Fruit fly (Drosophila melanogaster) whole organism: ENCODE results near the gene Actbeta.

ENCODE experiments used
- CG8478 ChIP-seq: fragments of >200 bp; optimal IDR thresholded peaks from 2 replicates; lab custom pipeline; 2018; ENCODE audit warnings: inconsistent platforms
- Dll ChIP-seq: fragments of >200 bp; optimal IDR thresholded peaks from 2 replicates; lab custom pipeline; 2017
- EcR ChIP-seq, 2 experiments: fragments of >200 bp; optimal IDR thresholded peaks; 2 replicates each; lab custom pipeline; 2017; ENCODE audit warnings: missing biosample characterization in 2 of 2, missing genetic modification characterization in 2 of 2, missing genetic modification reagents in 2 of 2
- pan ChIP-seq: fragments of >200 bp; optimal IDR thresholded peaks from 2 replicates; lab custom pipeline; 2017
- psq ChIP-seq: fragments of >200 bp; optimal IDR thresholded peaks from 2 replicates; lab custom pipeline; 2017
- usp ChIP-seq: fragments of >200 bp; optimal IDR thresholded peaks from 2 replicates; lab custom pipeline; 2017; ENCODE audit warnings: missing biosample characterization, missing genetic modification characterization, mixed read lengths

The Actbeta gene

DNA sequence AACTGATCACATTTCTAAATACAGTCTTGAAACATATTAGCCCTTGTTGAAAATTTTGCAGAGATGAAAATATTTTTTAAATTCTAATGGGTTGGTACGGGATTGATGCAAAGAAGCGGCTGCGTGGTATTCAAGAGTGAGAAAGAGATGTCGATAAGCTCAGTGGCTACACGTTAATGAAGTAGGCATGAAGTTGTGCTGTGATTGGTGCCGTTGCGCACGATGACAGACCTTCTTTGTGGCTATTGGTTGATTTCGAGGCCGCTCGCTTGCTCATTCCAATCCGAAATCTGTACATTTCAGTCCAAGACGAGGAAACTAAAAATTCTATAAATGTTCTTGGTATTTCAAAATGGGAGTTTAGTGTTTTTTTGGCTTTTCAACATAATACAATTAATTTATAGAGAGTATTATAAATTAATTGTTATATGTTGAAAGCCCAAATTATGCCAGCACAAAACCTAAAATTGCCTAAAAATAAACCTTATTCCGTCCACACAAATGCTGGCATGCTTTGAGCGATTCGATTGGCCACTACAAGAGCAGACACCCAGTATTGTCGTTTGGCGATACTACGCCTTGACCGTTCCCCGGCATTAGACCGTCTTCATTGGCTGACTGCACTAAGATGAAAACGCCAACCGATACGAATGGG lies 13.1 kb upstream of the Actbeta start:
- TF ChIP-seq EcR (GFP tag; optimal IDR thresholded peaks at IDR 0.05; lab: Kevin White, UChicago) (no peak), CG8478 (lab: Kevin White, UChicago) (no peak), pan (no peak), usp (GFP tag; lab: Kevin White, UChicago) (no peak), Dll (no peak), psq (lab: Kevin White, UChicago) (no peak)

DNA sequence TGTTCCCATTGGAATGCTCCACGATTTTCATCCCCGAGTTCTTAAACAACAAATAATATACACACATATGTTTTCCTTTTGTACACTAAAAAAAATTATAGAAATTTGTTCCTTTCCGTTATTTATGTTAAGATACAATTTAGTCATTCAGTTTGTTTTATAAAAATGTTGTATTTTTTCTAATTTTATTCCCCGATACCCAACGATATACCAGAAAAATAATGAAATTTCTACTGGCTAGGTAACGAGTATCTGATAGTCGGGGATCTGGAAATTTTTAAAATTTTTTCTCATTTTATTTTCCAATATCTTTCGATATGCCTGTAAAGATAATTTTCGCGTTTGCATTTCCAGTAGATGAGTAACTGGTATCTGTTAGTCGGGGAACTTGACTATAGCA lies 8.8 kb upstream of the Actbeta start:
- TF ChIP-seq Dll = no peak
- no peak for TF ChIP-seq psq (lab: Kevin White, UChicago)
- no peak for TF ChIP-seq CG8478 (lab: Kevin White, UChicago)
- no peak for TF ChIP-seq pan

DNA sequence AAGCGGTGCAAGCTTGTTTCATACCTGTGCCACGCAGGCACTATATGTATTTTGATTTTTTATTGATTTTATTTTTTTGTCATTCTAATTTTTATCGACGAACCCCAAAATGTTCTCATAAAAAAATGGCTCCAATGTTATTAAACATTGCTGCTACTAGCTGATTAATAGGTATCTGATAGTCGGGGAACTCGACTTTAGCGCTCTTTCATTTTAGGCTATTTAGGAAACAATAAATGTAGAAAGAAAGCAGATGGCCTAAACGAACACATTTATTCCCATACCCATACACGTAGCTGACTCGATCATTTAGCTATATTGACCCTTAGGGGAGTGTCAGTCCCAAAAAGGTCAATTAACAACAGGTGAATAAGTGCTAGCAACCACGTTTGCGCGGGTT lies 5.7 kb upstream of the Actbeta start:
- TF ChIP-seq CG8478 (lab: Kevin White, UChicago) (no peak), psq (lab: Kevin White, UChicago) (no peak), pan (no peak), usp (GFP tag; lab: Kevin White, UChicago) (no peak), EcR (GFP tag; optimal IDR thresholded peaks at IDR 0.05; lab: Kevin White, UChicago) (no peak), Dll (no peak)

DNA sequence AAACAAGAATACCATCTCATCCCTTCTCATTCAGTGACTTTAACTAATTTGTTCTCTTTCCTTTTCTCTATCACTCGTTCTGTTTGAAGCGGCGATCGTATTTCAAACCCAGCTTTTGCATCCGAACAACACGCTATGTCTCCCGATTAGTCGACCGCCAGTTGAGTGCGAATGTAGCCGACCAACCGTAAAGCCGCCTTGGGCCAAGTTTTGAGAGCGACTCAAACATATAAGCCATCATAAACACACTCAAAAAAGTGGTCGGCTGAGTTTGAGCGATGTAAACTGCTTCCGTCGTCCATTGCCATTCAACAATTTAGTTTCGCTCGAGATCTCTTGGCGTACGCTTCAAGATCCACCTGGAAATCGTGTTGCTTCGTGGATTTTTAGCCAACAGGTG lies 3.9 kb upstream of the Actbeta start, which contains the start of gene sv:
Gene sv (plus strand): TSS at position 319 of the 400 bp plus-strand sequence.
- TF ChIP-seq EcR (GFP tag; optimal IDR thresholded peaks at IDR 0.05; lab: Kevin White, UChicago) (no peak), psq (lab: Kevin White, UChicago) (no peak), pan (no peak), usp (GFP tag; lab: Kevin White, UChicago) (no peak), CG8478 (lab: Kevin White, UChicago) (no peak), Dll (no peak)

DNA sequence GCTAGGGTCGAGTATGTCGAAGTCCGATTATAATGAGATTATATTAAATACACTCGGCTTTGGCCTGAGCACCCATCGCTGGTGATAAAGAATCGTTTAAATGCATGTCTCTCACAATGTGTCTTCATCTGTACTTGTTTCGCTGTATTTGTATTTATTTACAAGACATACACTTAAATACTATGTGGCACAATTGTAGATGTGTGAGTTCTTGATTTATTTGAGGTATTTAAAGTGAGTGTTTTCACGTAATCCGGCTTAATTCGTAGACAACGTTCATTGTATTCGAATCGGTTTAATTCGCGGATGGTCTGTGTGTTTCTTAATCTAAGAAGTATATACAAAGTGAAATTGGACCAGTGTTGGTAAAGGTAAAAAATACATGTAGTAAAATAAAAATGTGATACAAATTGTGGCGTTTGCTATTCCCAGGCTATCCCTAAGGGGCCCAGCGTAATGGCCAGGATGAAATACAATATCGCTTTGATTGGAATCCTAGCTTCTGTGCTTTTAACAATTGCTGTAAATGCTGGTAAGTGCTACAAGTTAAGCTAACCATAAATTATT lies 19.9 kb downstream of the Actbeta start, which contains the start of gene Zyx:
Gene Zyx (minus strand): TSS at position 350 of the 567 bp plus-strand sequence.
- TF ChIP-seq psq (lab: Kevin White, UChicago) (no peak), pan (no peak)

DNA sequence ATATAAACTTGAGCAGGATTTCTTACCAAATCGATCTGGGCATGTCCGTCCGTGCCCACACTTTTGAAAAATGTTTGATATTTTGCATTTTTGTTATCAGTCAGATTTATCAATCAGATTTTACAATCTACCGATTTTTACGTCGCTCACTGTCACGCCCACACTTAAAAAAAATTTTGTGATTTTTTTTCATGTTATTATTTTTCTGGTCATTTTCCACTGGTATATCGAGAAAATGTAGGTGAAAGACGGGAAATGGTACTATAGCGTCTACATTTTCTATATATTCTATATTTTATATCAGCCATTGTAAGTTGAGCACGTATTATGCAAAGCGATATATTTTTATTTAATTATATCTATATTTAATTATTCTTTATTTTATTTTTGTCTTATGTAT lies 20.4 kb downstream of the Actbeta start:
- TF ChIP-seq pan (no peak), Dll (no peak), psq (lab: Kevin White, UChicago) (no peak), EcR (GFP tag; optimal IDR thresholded peaks at IDR 0.05; lab: Kevin White, UChicago) (no peak), CG8478 (lab: Kevin White, UChicago) (no peak), usp (GFP tag; lab: Kevin White, UChicago) (no peak)

DNA sequence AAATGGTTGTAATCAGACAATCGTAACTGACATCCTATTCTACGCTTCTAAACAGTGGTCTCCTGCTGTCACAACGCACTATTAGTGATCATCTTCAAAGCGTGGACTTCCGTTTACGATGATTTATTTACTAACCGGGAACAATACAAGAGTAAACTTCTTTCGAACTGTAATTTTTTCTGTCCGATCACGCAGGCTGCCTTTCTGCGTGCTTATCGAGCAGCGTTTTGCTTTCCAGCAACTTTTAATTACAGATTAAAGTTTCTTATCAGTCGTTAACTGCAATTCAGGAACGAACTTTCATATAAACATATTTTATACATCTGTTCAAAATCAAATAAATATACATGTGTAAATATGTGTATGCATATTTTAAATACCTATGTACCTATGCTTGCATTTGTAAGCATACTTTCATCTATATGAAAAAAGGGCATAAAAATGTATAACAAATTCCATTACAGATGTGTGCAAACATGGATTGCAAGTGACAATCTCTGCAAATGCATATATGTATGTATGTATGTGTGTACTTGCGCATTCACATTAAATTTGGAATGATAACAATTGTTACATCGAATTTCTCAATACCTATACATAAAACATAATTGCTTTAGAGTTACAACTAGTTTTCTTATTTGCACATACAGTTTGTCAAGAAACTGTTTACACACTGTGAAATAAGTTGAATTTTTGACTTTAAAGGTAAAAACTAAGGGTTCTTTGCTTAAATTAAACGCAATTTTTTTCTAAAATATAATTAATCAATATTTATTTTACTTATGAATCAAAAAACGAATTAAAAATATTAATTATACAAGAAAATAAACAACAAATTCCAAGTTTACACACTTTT lies 21.4 kb downstream of the Actbeta start:
- TF ChIP-seq CG8478 (lab: Kevin White, UChicago) = no peak
- no peak for TF ChIP-seq psq (lab: Kevin White, UChicago)
- TF ChIP-seq Dll = no peak
- no peak for TF ChIP-seq usp (GFP tag; lab: Kevin White, UChicago)
- no peak for TF ChIP-seq pan
- no peak for TF ChIP-seq EcR (GFP tag; optimal IDR thresholded peaks at IDR 0.05; lab: Kevin White, UChicago)

DNA sequence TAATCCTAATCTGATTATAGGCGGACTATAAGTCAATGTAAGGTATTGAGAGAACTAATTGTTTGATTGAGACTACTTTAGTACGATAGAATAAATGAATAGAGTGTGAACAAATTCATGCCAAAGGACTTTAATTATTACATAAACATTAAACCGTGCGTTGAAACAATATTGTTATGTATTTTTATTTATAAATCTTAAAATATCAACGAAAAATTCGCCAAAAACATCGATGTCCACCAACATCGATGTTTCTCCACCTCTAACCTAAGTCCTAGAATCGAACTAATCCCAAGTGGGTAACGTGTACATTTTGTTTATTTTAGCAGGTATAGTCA lies 23.5 kb downstream of the Actbeta start:
- TF ChIP-seq pan (no peak), psq (lab: Kevin White, UChicago) (no peak), EcR (GFP tag; optimal IDR thresholded peaks at IDR 0.05; lab: Kevin White, UChicago) (no peak), usp (GFP tag; lab: Kevin White, UChicago) (no peak), CG8478 (lab: Kevin White, UChicago) (no peak), Dll (no peak)

DNA sequence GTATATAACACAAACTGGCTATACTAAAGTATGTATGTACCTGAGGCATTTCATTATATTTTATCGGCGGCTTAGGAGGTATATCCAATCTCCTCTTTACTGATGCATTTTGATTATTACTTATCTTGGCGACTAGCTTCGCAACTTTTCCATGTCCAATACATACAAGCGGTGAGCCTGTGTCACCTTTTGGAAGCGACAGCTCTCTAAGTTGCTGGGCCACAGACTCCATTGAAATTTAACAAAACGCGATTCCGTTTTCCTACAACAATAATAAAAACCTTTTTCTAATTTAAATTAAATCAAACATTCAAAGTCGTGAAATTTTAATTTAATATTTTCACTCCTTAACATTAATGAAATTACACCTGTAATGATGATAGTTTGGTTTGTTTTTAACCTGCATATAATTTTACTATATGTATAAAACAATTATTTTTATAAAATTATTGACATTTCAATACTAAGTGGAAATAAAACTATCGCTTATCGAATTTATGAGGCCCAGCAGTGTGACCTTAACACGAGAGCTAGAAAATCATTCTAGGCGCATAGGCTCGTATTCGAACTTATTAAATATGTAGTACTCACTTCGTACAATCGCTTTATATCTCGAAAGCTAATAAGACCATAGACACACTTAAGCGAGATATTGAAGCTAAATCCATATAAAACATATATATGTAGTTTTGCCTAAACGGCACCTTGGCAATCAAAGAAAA lies 24.1 kb downstream of the Actbeta start, which contains the start of gene apolpp:
Gene apolpp (plus strand): TSS at position 597 of the 722 bp plus-strand sequence.
- TF ChIP-seq pan (no peak), EcR (GFP tag; optimal IDR thresholded peaks at IDR 0.05; lab: Kevin White, UChicago) (no peak), usp (GFP tag; lab: Kevin White, UChicago) (no peak), Dll (no peak), psq (lab: Kevin White, UChicago) (no peak), CG8478 (lab: Kevin White, UChicago) (no peak)

DNA sequence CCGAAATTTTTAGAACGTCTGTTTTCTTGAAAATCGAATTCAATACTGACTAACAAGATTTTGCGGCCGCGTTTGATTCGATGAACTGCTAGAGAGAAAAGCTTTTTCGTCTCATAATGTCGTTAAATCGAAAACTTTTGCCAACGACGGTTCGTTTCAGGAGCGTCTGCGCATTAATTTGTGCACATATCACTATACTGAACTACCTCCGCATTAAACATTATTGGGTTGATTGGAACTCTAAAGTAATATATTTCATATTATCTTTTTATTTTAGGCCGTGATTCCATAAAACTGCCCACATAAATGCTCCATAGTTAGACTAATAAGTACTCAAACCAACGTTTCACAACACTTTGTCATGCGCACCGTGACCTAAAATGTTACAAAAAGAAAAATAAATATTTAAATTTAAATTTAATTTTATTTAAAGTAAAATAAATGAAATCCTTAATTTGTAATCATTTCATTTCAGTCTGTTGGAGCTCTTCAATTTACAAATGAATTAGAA lies 30.9 kb downstream of the Actbeta start, which contains the start of gene CaMKII:
Gene CaMKII (minus strand): TSS at position 51 of the 511 bp plus-strand sequence.
- TF ChIP-seq psq (lab: Kevin White, UChicago) = no peak

DNA sequence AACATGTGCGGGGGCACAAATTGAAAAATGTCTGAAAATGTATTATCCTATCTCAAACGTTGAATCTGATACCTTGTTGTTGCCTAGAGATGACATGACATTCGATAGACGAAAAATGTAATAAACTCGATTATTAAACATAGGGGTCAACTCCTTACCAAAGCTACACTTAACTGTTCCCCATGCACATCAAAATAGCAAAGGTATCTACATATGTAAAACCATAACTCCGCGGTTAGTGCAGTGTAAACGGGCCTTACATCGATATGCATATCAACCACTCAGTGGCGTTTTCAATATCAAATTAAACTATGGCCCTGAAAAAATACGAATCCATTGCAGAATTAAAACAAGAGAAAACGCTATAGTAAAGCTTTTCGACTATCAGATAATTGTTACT lies 33.3 kb downstream of the Actbeta start:
- no peak for TF ChIP-seq Dll

DNA sequence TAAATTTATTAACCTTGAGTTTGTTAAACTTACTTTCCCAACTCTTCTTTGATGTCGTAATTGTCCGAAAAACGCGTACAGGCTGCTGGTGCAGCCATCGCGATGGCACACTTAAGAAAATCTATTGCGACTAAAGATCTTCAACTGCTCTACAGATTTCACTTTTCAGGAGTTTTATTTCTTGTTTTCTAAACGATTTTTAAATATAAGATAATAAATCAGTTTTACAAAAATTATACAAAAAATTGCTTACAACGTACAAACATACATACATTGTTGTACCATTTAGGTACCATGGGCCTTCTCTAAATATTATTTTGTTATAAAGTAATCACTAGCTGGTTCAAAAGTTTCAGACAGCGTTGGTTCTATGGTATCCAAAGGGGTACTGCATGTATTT lies 34.2 kb downstream of the Actbeta start:
- no peak for TF ChIP-seq psq (lab: Kevin White, UChicago)
- no peak for TF ChIP-seq usp (GFP tag; lab: Kevin White, UChicago)
- TF ChIP-seq EcR (GFP tag; optimal IDR thresholded peaks at IDR 0.05; lab: Kevin White, UChicago) = no peak
